Worm (Caenorhabditis elegans) whole organism, L3 larva: Measurements from ENCODE around the gene srg-69.

Source experiments
- R02D3.7 ChIP-seq: fragments of 150-350 bp; optimal IDR thresholded peaks from 2 replicates; lab custom pipeline; 2014; ENCODE audit warnings: missing biosample characterization, missing genetic modification characterization
- nhr-11 ChIP-seq: fragments of 150-350 bp; optimal IDR thresholded peaks from 2 replicates; lab custom pipeline; 2014; ENCODE audit warnings: missing biosample characterization, missing genetic modification characterization
- nhr-76 ChIP-seq: fragments of 150-350 bp; sonication (generic microtip); optimal IDR thresholded peaks from 5 replicates; lab custom pipeline; 2014; ENCODE audit warnings: missing biosample characterization, missing genetic modification characterization
- unc-62 ChIP-seq: fragments of 150-350 bp; sonication (generic microtip); optimal IDR thresholded peaks from 4 replicates; lab custom pipeline; 2014; ENCODE audit warnings: missing biosample characterization, missing genetic modification reagents, missing genetic modification characterization

ce11 chrII:5338301-5338700, 17.2 kb upstream of the srg-69 start:
- TF ChIP-seq nhr-11 (tag; lab: Kevin White, UChicago): no peak
- TF ChIP-seq nhr-76: no peak
- no peak for TF ChIP-seq R02D3.7 (tag; lab: Kevin White, UChicago)
- no peak for TF ChIP-seq unc-62 (GFP tag; lab: Kevin White, UChicago)
